Fruit fly (Drosophila melanogaster) S2 (cell line): ENCODE measurements around the gene rho-6.

Experiments used
- CG8478 ChIP-seq: fragments of >200 bp; optimal IDR thresholded peaks from 2 replicates; lab custom pipeline; 2018
- CTCF ChIP-seq, 2 experiments: fragments of >200 bp; optimal IDR thresholded peaks; 2 replicates each; lab custom pipeline; 2018

dm6 chr2L:12081118-12081665 lies 52.0 kb downstream of the rho-6 start:
- TF ChIP-seq CTCF (optimal IDR thresholded peaks at IDR 0.05; lab: Kevin White, UChicago) = no peak
- no peak for TF ChIP-seq CG8478 (lab: Kevin White, UChicago)
